Fruit fly (Drosophila melanogaster): Measurements from ENCODE around the gene psd.

Gene psd

dm6 chr2L:6006508-6007232, 41.9 kb upstream of the psd start, which contains the start of gene Gal:
TSS of gene Gal (minus strand) at chr2L:6006827.
- TF ChIP-seq CG8281 (tag; optimal IDR thresholded peaks at IDR 0.05) (no peak), Neu2 (GFP tag; optimal IDR thresholded peaks at IDR 0.05; ENCODE audit: borderline replicate concordance) (no peak), sr (GFP tag; IDR thresholded peaks at IDR 0.05) (0 out of 3 replicates have a peak, but pooled peaks have one; percentile 53), CG8388 (GFP tag; optimal IDR thresholded peaks at IDR 0.05) (no peak), CG10366 (GFP tag; IDR thresholded peaks at IDR 0.05) (no peak), chn (GFP tag; optimal IDR thresholded peaks at IDR 0.05) (no peak), phol (tag; optimal IDR thresholded peaks at IDR 0.05) (no peak), CG7271 (tag; optimal IDR thresholded peaks at IDR 0.05) (no peak), exex (tag; optimal IDR thresholded peaks at IDR 0.05) (peak; percentile 97), sug (tag; optimal IDR thresholded peaks at IDR 0.05) (peak; percentile 83), ewg (GFP tag; optimal IDR thresholded peaks at IDR 0.05) (no peak), gt (GFP tag; IDR thresholded peaks at IDR 0.05) (no peak), fru (optimal IDR thresholded peaks at IDR 0.05) (no peak), odd (GFP tag; optimal IDR thresholded peaks at IDR 0.05) (no peak), sens-2 (GFP tag; IDR thresholded peaks at IDR 0.05) (no peak), Med (GFP tag) (peak; percentile 64), gro (GFP tag; optimal IDR thresholded peaks at IDR 0.05) (peak; percentile 2), PHDP (tag; optimal IDR thresholded peaks at IDR 0.05) (no peak), Chrac-16 (GFP tag; optimal IDR thresholded peaks at IDR 0.05) (no peak), nom (GFP tag; optimal IDR thresholded peaks at IDR 0.05) (peak; percentile 42), CG9609 (GFP tag; optimal IDR thresholded peaks at IDR 0.05) (no peak), CG11695 (GFP tag; IDR thresholded peaks at IDR 0.05) (no peak), vvl (GFP tag; IDR thresholded peaks at IDR 0.05) (no peak), ci (GFP tag; IDR thresholded peaks at IDR 0.05) (peak; percentile 33; the same call in 1 of the 3 replicates), CG2199 (GFP tag; IDR thresholded peaks at IDR 0.05) (0 out of 3 replicates have a peak, but pooled peaks have one; percentile 35), da (GFP tag; optimal IDR thresholded peaks at IDR 0.05) (no peak), CG6175 (GFP tag; IDR thresholded peaks at IDR 0.05) (no peak), Hr78 (GFP tag; optimal IDR thresholded peaks at IDR 0.05) (peak in 1 of 2 experiments; percentile 28), CG14667 (GFP tag; IDR thresholded peaks at IDR 0.05) (no peak), CG34376 (GFP tag; optimal IDR thresholded peaks at IDR 0.05) (peak; percentile 1), vnd (GFP tag; IDR thresholded peaks at IDR 0.05; ENCODE audit: partially characterized antibody) (0 out of 3 replicates have a peak, but pooled peaks have one; percentile 27), BEAF-32 (GFP tag; optimal IDR thresholded peaks at IDR 0.05) (no peak), CG3726 (GFP tag; IDR thresholded peaks at IDR 0.05) (0 out of 3 replicates have a peak, but pooled peaks have one; percentile 30)

- TF ChIP-seq lov (optimal IDR thresholded peaks at IDR 0.05) (no peak), lov (GFP tag; IDR thresholded peaks at IDR 0.05) (no peak), CG6791 (GFP tag; IDR thresholded peaks at IDR 0.05; ENCODE audit: partially characterized antibody) (0 out of 3 replicates have a peak, but pooled peaks have one; percentile 35), Hr3 (GFP tag; optimal IDR thresholded peaks at IDR 0.05) (no peak), CG1602 (GFP tag; optimal IDR thresholded peaks at IDR 0.05) (no peak), CG17829 (tag; optimal IDR thresholded peaks at IDR 0.05) (no peak), esg (GFP tag; conservative IDR thresholded peaks at IDR 0.05) (no peak), CG14014 (GFP tag; IDR thresholded peaks at IDR 0.05) (no peak), danr (GFP tag; IDR thresholded peaks at IDR 0.05) (no peak), CG17568 (GFP tag; optimal IDR thresholded peaks at IDR 0.05) (no peak), cg (GFP tag; optimal IDR thresholded peaks at IDR 0.05) (no peak), Dp (GFP tag; optimal IDR thresholded peaks at IDR 0.05) (peak; percentile 47), gcm2 (GFP tag; optimal IDR thresholded peaks at IDR 0.05) (no peak), CG15073 (GFP tag; optimal IDR thresholded peaks at IDR 0.05) (no peak), Fer3 (tag; optimal IDR thresholded peaks at IDR 0.05) (no peak), hbn (GFP tag; IDR thresholded peaks at IDR 0.05; ENCODE audit: partially characterized antibody) (no peak), seq (GFP tag; IDR thresholded peaks at IDR 0.05) (no peak), Ets97D (GFP tag; optimal IDR thresholded peaks at IDR 0.05) (peak; percentile 29)
These were observed 35.3 kb upstream of the psd start, which contains the start of gene Tsp26A for dm6 chr2L:6000065-6000464. TSS of gene Tsp26A (plus strand) at chr2L:6000228.

Measured in whole organism, embryonic.